Worm (Caenorhabditis elegans): ENCODE data around the gene R03H10.6.

ce11 chrII:4155112-4155823 is 18.0 kb downstream of the R03H10.6 start, which contains the start of gene R03H10.2:
- TF ChIP-seq nhr-12 (tag; optimal IDR thresholded peaks at IDR 0.05) (no peak), egl-27 (tag; optimal IDR thresholded peaks at IDR 0.05) (no peak), lsy-2 (tag; optimal IDR thresholded peaks at IDR 0.05) (no peak), elt-3 (tag; optimal IDR thresholded peaks at IDR 0.05) (no peak), snpc-4 (tag; optimal IDR thresholded peaks at IDR 0.05) (no peak), ztf-11 (tag; optimal IDR thresholded peaks at IDR 0.05) (no peak), zag-1 (tag; optimal IDR thresholded peaks at IDR 0.05) (no peak)
